Fruit fly (Drosophila melanogaster) whole organism, embryonic: Measurements from ENCODE around the gene CG32772.

Source experiments
- BEAF-32 ChIP-seq: fragments of 200-800 bp; sonication (Bioruptor generic); optimal IDR thresholded peaks from 3 replicates; lab custom pipeline; 2017; ENCODE audit warnings: missing biosample characterization, missing genetic modification characterization, mild to moderate bottlenecking, moderate library complexity, missing genetic modification reagents
- Blimp-1 ChIP-seq: fragments of 200-800 bp; sonication (Bioruptor generic); optimal IDR thresholded peaks from 3 replicates; lab custom pipeline; 2018; ENCODE audit warnings: missing biosample characterization, missing genetic modification characterization, mild to moderate bottlenecking, moderate library complexity, missing genetic modification reagents
- Bteb2 ChIP-seq: fragments of 200-800 bp; sonication (Bioruptor generic); optimal IDR thresholded peaks from 2 replicates; lab custom pipeline; 2016; ENCODE audit warnings: missing biosample characterization, missing genetic modification characterization
- CG10366 ChIP-seq: fragments of 200-800 bp; sonication (Bioruptor generic); IDR thresholded peaks from 2 replicates; pipeline ENCODE4 v1.3.6; 2022; ENCODE audit warnings: missing biosample characterization, missing genetic modification characterization
- CG10565 ChIP-seq: fragments of 200-800 bp; sonication (Bioruptor generic); optimal IDR thresholded peaks from 3 replicates; lab custom pipeline; 2016; ENCODE audit warnings: missing biosample characterization, mild to moderate bottlenecking, missing genetic modification characterization
- CG10654 ChIP-seq: fragments of 200-800 bp; sonication (Bioruptor generic); optimal IDR thresholded peaks from 2 replicates; lab custom pipeline; 2016; ENCODE audit warnings: missing biosample characterization, missing genetic modification characterization
- CG11696 ChIP-seq: fragments of 200-800 bp; sonication (Bioruptor generic); IDR thresholded peaks from 2 replicates; pipeline ENCODE4 v1.3.6; 2022; ENCODE audit warnings: missing biosample characterization, missing genetic modification characterization
- CG13775 ChIP-seq: fragments of 200-800 bp; sonication (Bioruptor generic); optimal IDR thresholded peaks from 3 replicates; lab custom pipeline; 2017; ENCODE audit warnings: missing biosample characterization, mild to moderate bottlenecking, missing genetic modification characterization
- CG17186 ChIP-seq: fragments of 200-800 bp; sonication (Bioruptor generic); optimal IDR thresholded peaks from 3 replicates; lab custom pipeline; 2017; ENCODE audit warnings: missing biosample characterization, missing genetic modification reagents, missing genetic modification characterization
- CG34376 ChIP-seq: fragments of 200-800 bp; sonication (Bioruptor generic); optimal IDR thresholded peaks from 2 replicates; lab custom pipeline; 2018; ENCODE audit warnings: missing biosample characterization, mild to moderate bottlenecking, missing genetic modification characterization
- CG7963 ChIP-seq: fragments of 200-800 bp; sonication (Bioruptor generic); IDR thresholded peaks from 3 replicates; pipeline ENCODE4 v1.3.6; 2022; ENCODE audit warnings: missing biosample characterization, missing genetic modification characterization; ENCODE audit not compliant: partially characterized antibody
- CG9609 ChIP-seq: fragments of 200-800 bp; sonication (Bioruptor generic); optimal IDR thresholded peaks from 3 replicates; lab custom pipeline; 2016; ENCODE audit warnings: missing biosample characterization, missing genetic modification characterization
- CG9817 ChIP-seq: fragments of 200-800 bp; sonication (Bioruptor generic); optimal IDR thresholded peaks from 2 replicates; lab custom pipeline; 2018; ENCODE audit warnings: missing biosample characterization, mild to moderate bottlenecking, missing genetic modification characterization, moderate library complexity
- CG9876 ChIP-seq: fragments of 200-800 bp; sonication (Bioruptor generic); optimal IDR thresholded peaks from 2 replicates; lab custom pipeline; 2016; ENCODE audit warnings: missing biosample characterization, missing genetic modification characterization
- Dad ChIP-seq: fragments of 200-800 bp; sonication (Bioruptor generic); optimal IDR thresholded peaks from 3 replicates; lab custom pipeline; 2016; ENCODE audit warnings: missing biosample characterization, missing genetic modification characterization
- ERR ChIP-seq: fragments of 200-800 bp; sonication (Bioruptor generic); optimal IDR thresholded peaks from 2 replicates; lab custom pipeline; 2016; ENCODE audit warnings: missing biosample characterization, missing genetic modification characterization
- Ets65A ChIP-seq: fragments of 200-800 bp; sonication (Bioruptor generic); peaks from one replicate; lab custom pipeline; 2016; ENCODE audit warnings: missing biosample characterization, missing genetic modification characterization
- HLHmδ ChIP-seq: fragments of 200-800 bp; sonication (Bioruptor generic); optimal IDR thresholded peaks from 2 replicates; lab custom pipeline; 2018; ENCODE audit warnings: missing biosample characterization, mild to moderate bottlenecking, missing genetic modification characterization, moderate library complexity
- HmgD ChIP-seq: fragments of 200-800 bp; sonication (Bioruptor generic); optimal IDR thresholded peaks from 3 replicates; lab custom pipeline; 2016; ENCODE audit warnings: missing biosample characterization, missing genetic modification characterization
- Hr3 ChIP-seq: fragments of 200-800 bp; sonication (Bioruptor generic); optimal IDR thresholded peaks from 3 replicates; lab custom pipeline; 2016; ENCODE audit warnings: missing biosample characterization, missing genetic modification characterization
- Mes4 ChIP-seq: fragments of 200-800 bp; sonication (Bioruptor generic); optimal IDR thresholded peaks from 2 replicates; lab custom pipeline; 2016; ENCODE audit warnings: missing biosample characterization, missing genetic modification characterization
- Mrtf ChIP-seq: fragments of 200-800 bp; sonication (Bioruptor generic); IDR thresholded peaks from 3 replicates; pipeline ENCODE4 v1.3.6; 2022; ENCODE audit warnings: missing biosample characterization, missing genetic modification characterization
- NC2α ChIP-seq: fragments of 200-800 bp; sonication (Bioruptor generic); optimal IDR thresholded peaks from 2 replicates; lab custom pipeline; 2016; ENCODE audit warnings: missing biosample characterization, missing genetic modification characterization
- Nf-YC ChIP-seq: fragments of 200-800 bp; optimal IDR thresholded peaks from 3 replicates; lab custom pipeline; 2019; ENCODE audit warnings: missing biosample characterization, mild to moderate bottlenecking, missing genetic modification characterization, moderate library complexity
- NfI ChIP-seq: fragments of 200-800 bp; sonication (Bioruptor generic); optimal IDR thresholded peaks from 3 replicates; lab custom pipeline; 2018; ENCODE audit warnings: missing biosample characterization, mild to moderate bottlenecking, missing genetic modification characterization, moderate library complexity
- Sox100B ChIP-seq: fragments of 200-800 bp; sonication (Bioruptor generic); optimal IDR thresholded peaks from 3 replicates; lab custom pipeline; 2018; ENCODE audit warnings: missing biosample characterization, mild to moderate bottlenecking, missing genetic modification characterization
- Taf1 ChIP-seq: fragments of 200-800 bp; sonication (Bioruptor generic); IDR thresholded peaks from 2 replicates; pipeline ENCODE4 v1.3.6; 2022; ENCODE audit warnings: missing biosample characterization, missing genetic modification characterization
- Trl ChIP-seq, 3 experiments: fragments of >200 bp in 2 of 3; fragments of 200-800 bp in 1 of 3; sonication (Bioruptor generic) in 1 of 3; optimal IDR thresholded peaks; 2 replicates in 1 of 3; 3 replicates in 2 of 3; lab custom pipeline; 2016 to 2017; ENCODE audit warnings: missing biosample characterization in 1 of 3, missing genetic modification characterization in 1 of 3
- YL-1 ChIP-seq: fragments of 200-800 bp; sonication (Bioruptor generic); optimal IDR thresholded peaks from 3 replicates; lab custom pipeline; 2017; ENCODE audit warnings: missing biosample characterization, mild to moderate bottlenecking, missing genetic modification characterization
- btn ChIP-seq: fragments of 200-800 bp; sonication (Bioruptor generic); optimal IDR thresholded peaks from 2 replicates; lab custom pipeline; 2016; ENCODE audit warnings: missing biosample characterization, missing genetic modification characterization
- ci ChIP-seq: fragments of 200-800 bp; sonication (Bioruptor generic); IDR thresholded peaks from 3 replicates; pipeline ENCODE4 v1.3.6; 2022; ENCODE audit warnings: missing biosample characterization, missing genetic modification characterization
- corto ChIP-seq: fragments of 200-800 bp; sonication (Bioruptor generic); optimal IDR thresholded peaks from 2 replicates; lab custom pipeline; 2016; ENCODE audit warnings: missing biosample characterization, mild to moderate bottlenecking, missing genetic modification characterization, moderate library complexity
- dan ChIP-seq: fragments of 200-800 bp; sonication (Bioruptor generic); IDR thresholded peaks from 2 replicates; pipeline ENCODE4 v1.3.6; 2022; ENCODE audit warnings: missing biosample characterization, missing genetic modification characterization
- dm ChIP-seq: fragments of 200-800 bp; sonication (Bioruptor generic); optimal IDR thresholded peaks from 3 replicates; lab custom pipeline; 2016; ENCODE audit warnings: missing biosample characterization, missing genetic modification characterization
- emc ChIP-seq: fragments of 200-800 bp; sonication (Bioruptor generic); optimal IDR thresholded peaks from 2 replicates; lab custom pipeline; 2016; ENCODE audit warnings: missing biosample characterization, missing genetic modification characterization
- esg ChIP-seq: fragments of 200-800 bp; sonication (Bioruptor generic); conservative IDR thresholded peaks from 2 replicates; pipeline ENCODE4 v1.3.6; 2022; ENCODE audit warnings: missing biosample characterization, missing genetic modification characterization
- gcm2 ChIP-seq: fragments of 200-800 bp; sonication (Bioruptor generic); optimal IDR thresholded peaks from 2 replicates; lab custom pipeline; 2016; ENCODE audit warnings: missing biosample characterization, missing genetic modification characterization
- jing ChIP-seq: fragments of 200-800 bp; sonication (Bioruptor generic); optimal IDR thresholded peaks from 2 replicates; lab custom pipeline; 2018; ENCODE audit warnings: missing biosample characterization, mild to moderate bottlenecking, missing genetic modification characterization
- lilli ChIP-seq: fragments of 200-800 bp; sonication (Bioruptor generic); optimal IDR thresholded peaks from 3 replicates; lab custom pipeline; 2016; ENCODE audit warnings: missing biosample characterization, missing genetic modification characterization
- oc ChIP-seq: fragments of 200-800 bp; sonication (Bioruptor generic); optimal IDR thresholded peaks from 2 replicates; lab custom pipeline; 2018; ENCODE audit warnings: missing biosample characterization, mild to moderate bottlenecking, missing genetic modification characterization, moderate library complexity
- p53 ChIP-seq: fragments of 200-800 bp; sonication (Bioruptor generic); optimal IDR thresholded peaks from 2 replicates; lab custom pipeline; 2016; ENCODE audit warnings: missing biosample characterization, missing genetic modification characterization
- pita ChIP-seq: fragments of 200-800 bp; sonication (Bioruptor generic); optimal IDR thresholded peaks from 2 replicates; lab custom pipeline; 2017; ENCODE audit warnings: missing biosample characterization, mild to moderate bottlenecking, missing genetic modification characterization
- pros ChIP-seq: fragments of 200-800 bp; sonication (Bioruptor generic); optimal IDR thresholded peaks from 3 replicates; lab custom pipeline; 2019; ENCODE audit warnings: missing biosample characterization, mild to moderate bottlenecking, missing genetic modification characterization, moderate library complexity
- pzg ChIP-seq: fragments of 200-800 bp; sonication (Bioruptor generic); optimal IDR thresholded peaks from 3 replicates; lab custom pipeline; 2018; ENCODE audit warnings: missing biosample characterization, mild to moderate bottlenecking, missing genetic modification characterization, moderate library complexity
- ro ChIP-seq: fragments of 200-800 bp; sonication (Bioruptor generic); IDR thresholded peaks from 2 replicates; pipeline ENCODE4 v1.3.6; 2022; ENCODE audit warnings: missing biosample characterization, missing genetic modification characterization
- row ChIP-seq: fragments of 200-800 bp; sonication (Bioruptor generic); IDR thresholded peaks from 3 replicates; pipeline ENCODE4 v1.3.6; 2022; ENCODE audit warnings: missing biosample characterization, missing genetic modification characterization
- sens-2 ChIP-seq: fragments of 200-800 bp; sonication (Bioruptor generic); IDR thresholded peaks from 2 replicates; pipeline ENCODE4 v1.3.6; 2022; ENCODE audit warnings: missing biosample characterization, missing genetic modification characterization
- ssp ChIP-seq: fragments of 200-800 bp; sonication (Bioruptor generic); IDR thresholded peaks from 2 replicates; pipeline ENCODE4 v1.3.6; 2022; ENCODE audit warnings: missing biosample characterization, missing genetic modification characterization
- tup ChIP-seq: fragments of 200-800 bp; sonication (Bioruptor generic); optimal IDR thresholded peaks from 2 replicates; lab custom pipeline; 2016; ENCODE audit warnings: missing biosample characterization, mild to moderate bottlenecking, missing genetic modification characterization, moderate library complexity

Gene CG32772

DNA sequence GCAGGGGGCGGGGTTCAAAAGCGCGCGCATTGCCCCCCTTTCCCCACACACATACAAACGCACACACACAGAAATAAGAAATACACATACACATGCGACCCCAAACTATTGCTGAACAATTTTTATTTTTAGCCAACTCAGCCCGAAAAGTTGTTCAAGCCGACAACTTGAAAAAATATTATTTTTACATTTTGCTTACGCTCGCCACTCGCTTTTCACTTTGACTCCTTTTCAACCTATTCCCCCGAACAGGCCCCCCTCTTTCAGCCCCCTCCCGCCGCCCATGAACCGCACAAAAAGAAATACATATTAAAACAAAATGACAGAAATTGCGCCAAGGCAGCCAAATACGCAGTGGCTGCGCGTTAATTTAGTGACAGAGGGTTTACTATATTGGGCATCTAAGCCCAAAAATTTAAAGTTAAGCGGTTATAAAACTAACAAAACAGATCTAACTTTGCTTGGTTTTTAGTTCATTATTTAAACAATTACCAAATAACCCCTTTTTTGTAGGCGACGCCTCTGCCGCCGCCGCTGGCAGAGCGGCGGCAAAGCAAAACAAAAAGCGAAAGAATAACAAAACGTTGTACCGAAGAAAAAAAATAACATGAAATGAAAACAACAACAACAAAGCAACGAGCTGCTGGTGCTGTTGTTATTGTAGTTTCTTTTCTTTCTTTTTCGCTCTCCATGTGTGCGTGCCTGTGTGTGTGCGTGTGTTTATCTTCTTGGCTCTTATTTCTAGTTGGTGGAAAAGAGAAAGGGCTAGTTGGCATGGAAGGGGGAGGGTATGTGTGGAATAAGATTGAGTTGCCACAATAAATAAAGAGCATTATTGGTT, 1.3 kb downstream of the CG32772 start (continued):
- peak; percentile 100 for TF ChIP-seq YL-1 (GFP tag; lab: Kevin White, UChicago)
- peak; percentile 99 for TF ChIP-seq NC2α (GFP tag; lab: Kevin White, UChicago)
- peak; percentile 96 for TF ChIP-seq CG17186
- peak; percentile 99 for TF ChIP-seq jing (GFP tag; lab: Kevin White, UChicago)
- peak; percentile 100 for TF ChIP-seq Mrtf
- peak; percentile 90 for TF ChIP-seq pros (GFP tag; lab: Kevin White, UChicago)
- peak; percentile 99 for TF ChIP-seq gcm2 (GFP tag; lab: Kevin White, UChicago)
- peak; percentile 99 for TF ChIP-seq corto (GFP tag; lab: Kevin White, UChicago)
- peak; percentile 99 for TF ChIP-seq Blimp-1 (GFP tag; lab: Kevin White, UChicago)
- peak; percentile 99 for TF ChIP-seq dm (GFP tag; lab: Kevin White, UChicago)
- peak; percentile 98 for TF ChIP-seq dan
- TF ChIP-seq CG9876 (GFP tag; lab: Kevin White, UChicago): peak; percentile 100
- peak; percentile 48 for TF ChIP-seq pzg (GFP tag; lab: Kevin White, UChicago)
- TF ChIP-seq CG34376 (GFP tag; lab: Kevin White, UChicago): peak; percentile 100
- peak; percentile 100 for TF ChIP-seq CG13775 (GFP tag; lab: Kevin White, UChicago)
- peak; percentile 99 for TF ChIP-seq ERR (GFP tag; lab: Kevin White, UChicago)
- no peak for TF ChIP-seq HLHmδ (GFP tag; lab: Kevin White, UChicago)
- TF ChIP-seq sens-2 (GFP tag; lab: Robert Waterston, UW): peak; percentile 100
- peak; percentile 99 for TF ChIP-seq emc
- peak; percentile 100 for TF ChIP-seq row (GFP tag; lab: Robert Waterston, UW)
- peak; percentile 100 for TF ChIP-seq Sox100B (GFP tag; lab: Kevin White, UChicago)
- peak; percentile 94 for TF ChIP-seq Nf-YC (tag; lab: Kevin White, UChicago)
- TF ChIP-seq tup (GFP tag; lab: Kevin White, UChicago): peak; percentile 99
- peak; percentile 100 for TF ChIP-seq Bteb2
- TF ChIP-seq ssp (GFP tag; lab: Robert Waterston, UW): peak; percentile 97
- TF ChIP-seq Taf1 (GFP tag; lab: Robert Waterston, UW): peak; percentile 99
- TF ChIP-seq CG10366 (GFP tag; lab: Robert Waterston, UW): peak; percentile 100
- TF ChIP-seq Dad (GFP tag; lab: Kevin White, UChicago): peak; percentile 100
- TF ChIP-seq pita (GFP tag; lab: Kevin White, UChicago): no peak
- peak; percentile 99 for TF ChIP-seq btn
- peak; percentile 99 for TF ChIP-seq Mes4 (GFP tag; lab: Kevin White, UChicago)
- TF ChIP-seq Hr3 (GFP tag; lab: Kevin White, UChicago): peak; percentile 100
- TF ChIP-seq CG7963 (GFP tag; lab: Robert Waterston, UW): no peak
- peak; percentile 99 for TF ChIP-seq ro (GFP tag; lab: Robert Waterston, UW)
- TF ChIP-seq NfI (GFP tag; lab: Kevin White, UChicago): peak; percentile 100
- TF ChIP-seq CG10565 (GFP tag; lab: Kevin White, UChicago): peak; percentile 98
- peak; percentile 100 for TF ChIP-seq CG10654 (GFP tag; lab: Kevin White, UChicago)
- TF ChIP-seq lilli (GFP tag; lab: Kevin White, UChicago): peak; percentile 100
- TF ChIP-seq oc (tag; lab: Kevin White, UChicago): peak; percentile 100
- TF ChIP-seq CG11696: peak; percentile 98
- peak; percentile 50 for TF ChIP-seq BEAF-32
- peak; percentile 100 for TF ChIP-seq CG9609 (GFP tag; lab: Kevin White, UChicago)
- peak; percentile 99 for TF ChIP-seq HmgD (GFP tag; lab: Kevin White, UChicago)
- peak; percentile 100 for TF ChIP-seq esg (GFP tag; lab: Robert Waterston, UW)
- TF ChIP-seq Ets65A (GFP tag; lab: Kevin White, UChicago): peak; percentile 100
- peak; percentile 100 for TF ChIP-seq CG9817 (tag; lab: Kevin White, UChicago)
- TF ChIP-seq p53 (GFP tag; lab: Kevin White, UChicago): peak; percentile 98
- peak; percentile 100 for TF ChIP-seq ci (GFP tag; lab: Robert Waterston, UW)
- TF ChIP-seq Trl (optimal IDR thresholded peaks at IDR 0.05; lab: Kevin White, UChicago): peak in 1 of 2 experiments; percentile 5
- TF ChIP-seq Trl (GFP tag; optimal IDR thresholded peaks at IDR 0.05; lab: Kevin White, UChicago): peak; percentile 100
